Worm (Caenorhabditis elegans): ENCODE data around the gene che-11.

- TF ChIP-seq him-1 (tag; optimal IDR thresholded peaks at IDR 0.05) (no peak), dao-5 (tag; optimal IDR thresholded peaks at IDR 0.05) (no peak), W03F9.2 (tag; optimal IDR thresholded peaks at IDR 0.05) (no peak)
Observed at ce11 chrV:12115150-12115549, 35.4 kb downstream of the che-11 start.

Measured in whole organism, L4/young adult.